Fruit fly (Drosophila melanogaster) whole organism, embryonic: ENCODE measurements around the gene UBL3.

Experiments
- Antp ChIP-seq: fragments of 200-800 bp; sonication (Bioruptor generic); optimal IDR thresholded peaks from 3 replicates; lab custom pipeline; 2016; ENCODE audit warnings: missing biosample characterization, missing genetic modification characterization
- B-H1 ChIP-seq: fragments of 200-800 bp; sonication (Bioruptor generic); IDR thresholded peaks from 3 replicates; pipeline ENCODE4 v1.3.6; 2022; ENCODE audit warnings: missing biosample characterization, missing genetic modification characterization
- CG10267 ChIP-seq: fragments of 200-800 bp; sonication (Bioruptor generic); optimal IDR thresholded peaks from 2 replicates; lab custom pipeline; 2018; ENCODE audit warnings: missing biosample characterization, mild to moderate bottlenecking, missing genetic modification characterization, moderate library complexity
- CG10959 ChIP-seq: fragments of 200-800 bp; sonication (Bioruptor generic); IDR thresholded peaks from 2 replicates; pipeline ENCODE4 v1.3.6; 2022; ENCODE audit warnings: missing biosample characterization, missing genetic modification characterization
- CG11398 ChIP-seq: fragments of 200-800 bp; sonication (Bioruptor generic); optimal IDR thresholded peaks from 2 replicates; lab custom pipeline; 2016; ENCODE audit warnings: missing biosample characterization, missing genetic modification characterization
- CG12155 ChIP-seq: fragments of 200-800 bp; sonication (Bioruptor generic); optimal IDR thresholded peaks from 3 replicates; lab custom pipeline; 2016; ENCODE audit warnings: missing biosample characterization, missing genetic modification characterization
- CG12744 ChIP-seq: fragments of 200-800 bp; sonication (Bioruptor generic); optimal IDR thresholded peaks from 2 replicates; lab custom pipeline; 2016; ENCODE audit warnings: missing biosample characterization, missing genetic modification characterization
- CG15073 ChIP-seq: fragments of 200-800 bp; sonication (Bioruptor generic); optimal IDR thresholded peaks from 2 replicates; lab custom pipeline; 2016; ENCODE audit warnings: missing biosample characterization, missing genetic modification characterization
- CG15601 ChIP-seq: fragments of 200-800 bp; sonication (Bioruptor generic); optimal IDR thresholded peaks from 3 replicates; lab custom pipeline; 2019; ENCODE audit warnings: missing biosample characterization, mild to moderate bottlenecking, missing genetic modification characterization, moderate library complexity
- CG17568 ChIP-seq: fragments of 200-800 bp; sonication (Bioruptor generic); optimal IDR thresholded peaks from 2 replicates; lab custom pipeline; 2018; ENCODE audit warnings: missing biosample characterization, mild to moderate bottlenecking, missing genetic modification characterization, moderate library complexity
- CG2712 ChIP-seq: fragments of 200-800 bp; optimal IDR thresholded peaks from 3 replicates; lab custom pipeline; 2019; ENCODE audit warnings: missing biosample characterization, mild to moderate bottlenecking, missing genetic modification characterization, moderate library complexity
- CG32767 ChIP-seq: fragments of 200-800 bp; sonication (Bioruptor generic); IDR thresholded peaks from 2 replicates; pipeline ENCODE4 v1.3.6; 2022; ENCODE audit warnings: missing biosample characterization, missing genetic modification characterization
- CG4404 ChIP-seq: fragments of 200-800 bp; sonication (Bioruptor generic); IDR thresholded peaks from 2 replicates; pipeline ENCODE4 v1.3.6; 2022; ENCODE audit warnings: missing biosample characterization, missing genetic modification characterization
- CG7745 ChIP-seq: fragments of 200-800 bp; sonication (Bioruptor generic); optimal IDR thresholded peaks from 2 replicates; lab custom pipeline; 2018; ENCODE audit warnings: missing biosample characterization, mild to moderate bottlenecking, missing genetic modification characterization, moderate library complexity
- CG8944 ChIP-seq: fragments of 200-800 bp; sonication (Bioruptor generic); optimal IDR thresholded peaks from 3 replicates; lab custom pipeline; 2016; ENCODE audit warnings: missing biosample characterization, missing genetic modification characterization
- CTCF ChIP-seq: fragments of 200-800 bp; sonication (Bioruptor generic); optimal IDR thresholded peaks from 2 replicates; lab custom pipeline; 2017; ENCODE audit warnings: missing biosample characterization, mild to moderate bottlenecking, missing genetic modification characterization, moderate library complexity
- CkIIα-i1 ChIP-seq: fragments of 200-800 bp; sonication (Bioruptor generic); IDR thresholded peaks from 2 replicates; pipeline ENCODE4 v1.3.6; 2022; ENCODE audit warnings: missing biosample characterization, missing genetic modification characterization
- Dp ChIP-seq: fragments of 200-800 bp; sonication (Bioruptor generic); optimal IDR thresholded peaks from 2 replicates; lab custom pipeline; 2018; ENCODE audit warnings: missing biosample characterization, mild to moderate bottlenecking, missing genetic modification characterization, moderate library complexity
- Ets97D ChIP-seq: fragments of 200-800 bp; sonication (Bioruptor generic); optimal IDR thresholded peaks from 3 replicates; lab custom pipeline; 2016; ENCODE audit warnings: missing biosample characterization, missing genetic modification characterization
- Fer2 ChIP-seq: fragments of 200-800 bp; sonication (Bioruptor generic); optimal IDR thresholded peaks from 2 replicates; lab custom pipeline; 2018; ENCODE audit warnings: missing biosample characterization, mild to moderate bottlenecking, missing genetic modification characterization, moderate library complexity
- HLH3B ChIP-seq: fragments of 200-800 bp; sonication (Bioruptor generic); IDR thresholded peaks from 2 replicates; pipeline ENCODE4 v1.3.6; 2022; ENCODE audit warnings: missing biosample characterization, missing genetic modification characterization
- HmgD ChIP-seq: fragments of 200-800 bp; sonication (Bioruptor generic); optimal IDR thresholded peaks from 3 replicates; lab custom pipeline; 2016; ENCODE audit warnings: missing biosample characterization, missing genetic modification characterization
- Hsf ChIP-seq: fragments of 200-800 bp; sonication (Bioruptor generic); optimal IDR thresholded peaks from 3 replicates; lab custom pipeline; 2016; ENCODE audit warnings: missing biosample characterization, missing genetic modification characterization
- Lhr ChIP-seq: fragments of 200-800 bp; sonication (Bioruptor generic); optimal IDR thresholded peaks from 3 replicates; lab custom pipeline; 2017; ENCODE audit warnings: mild to moderate bottlenecking, missing biosample characterization, missing genetic modification reagents, missing genetic modification characterization
- Neu2 ChIP-seq: fragments of 200-800 bp; sonication (Bioruptor generic); optimal IDR thresholded peaks from 3 replicates; lab custom pipeline; 2016; ENCODE audit warnings: missing biosample characterization, missing genetic modification characterization, borderline replicate concordance
- Trl ChIP-seq, 3 experiments: fragments of >200 bp in 2 of 3; fragments of 200-800 bp in 1 of 3; sonication (Bioruptor generic) in 1 of 3; optimal IDR thresholded peaks; 2 replicates in 1 of 3; 3 replicates in 2 of 3; lab custom pipeline; 2016 to 2017; ENCODE audit warnings: missing biosample characterization in 1 of 3, missing genetic modification characterization in 1 of 3
- aop ChIP-seq: fragments of 200-800 bp; sonication (Bioruptor generic); IDR thresholded peaks from 2 replicates; pipeline ENCODE4 v1.3.6; 2022; ENCODE audit warnings: missing biosample characterization, missing genetic modification characterization
- ara ChIP-seq: fragments of 200-800 bp; sonication (Bioruptor generic); IDR thresholded peaks from 2 replicates; pipeline ENCODE4 v1.3.6; 2022; ENCODE audit warnings: missing biosample characterization, missing genetic modification characterization
- ato ChIP-seq: fragments of 200-800 bp; sonication (Bioruptor generic); IDR thresholded peaks from 2 replicates; pipeline ENCODE4 v1.3.6; 2022; ENCODE audit warnings: missing biosample characterization, missing genetic modification characterization; ENCODE audit not compliant: partially characterized antibody
- bcd ChIP-seq: fragments of 200-800 bp; sonication (Bioruptor generic); optimal IDR thresholded peaks from 2 replicates; lab custom pipeline; 2017; ENCODE audit warnings: missing biosample characterization, mild to moderate bottlenecking, missing genetic modification characterization
- bsh ChIP-seq, 2 experiments: fragments of 200-800 bp; sonication (Bioruptor generic); optimal IDR thresholded peaks; 2 replicates each; lab custom pipeline; 2017 to 2018; ENCODE audit warnings: mild to moderate bottlenecking in 2 of 2, missing biosample characterization in 2 of 2, missing genetic modification characterization in 2 of 2, moderate library complexity in 1 of 2
- chif ChIP-seq, 2 experiments: fragments of 200-800 bp; sonication (Bioruptor generic); optimal IDR thresholded peaks; 3 replicates each; lab custom pipeline; 2016; ENCODE audit warnings: missing biosample characterization in 2 of 2, missing genetic modification characterization in 2 of 2
- disco-r ChIP-seq: fragments of 200-800 bp; sonication (Bioruptor generic); optimal IDR thresholded peaks from 2 replicates; lab custom pipeline; 2016; ENCODE audit warnings: missing biosample characterization, missing genetic modification characterization
- dysf ChIP-seq: fragments of 200-800 bp; sonication (Bioruptor generic); IDR thresholded peaks from 3 replicates; pipeline ENCODE4 v1.3.6; 2022; ENCODE audit warnings: missing biosample characterization, missing genetic modification characterization
- fd3F ChIP-seq: fragments of 200-800 bp; sonication (Bioruptor generic); optimal IDR thresholded peaks from 2 replicates; lab custom pipeline; 2018; ENCODE audit warnings: missing biosample characterization, mild to moderate bottlenecking, missing genetic modification characterization, moderate library complexity
- fu2 ChIP-seq: fragments of 200-800 bp; sonication (Bioruptor generic); optimal IDR thresholded peaks from 2 replicates; lab custom pipeline; 2016; ENCODE audit warnings: missing biosample characterization, missing genetic modification characterization
- hkb ChIP-seq, 2 experiments: fragments of 200-800 bp in 1 of 2; fragments of >200 bp in 1 of 2; sonication (Bioruptor generic) in 1 of 2; IDR thresholded peaks in 1 of 2; optimal IDR thresholded peaks in 1 of 2; 2 replicates each; pipeline versions ENCODE4 v1.3.6 to Lab custom; 2017 to 2022; ENCODE audit warnings: missing biosample characterization in 1 of 2, missing genetic modification characterization in 1 of 2
- lilli ChIP-seq: fragments of 200-800 bp; sonication (Bioruptor generic); optimal IDR thresholded peaks from 3 replicates; lab custom pipeline; 2016; ENCODE audit warnings: missing biosample characterization, missing genetic modification characterization
- luna ChIP-seq: fragments of 200-800 bp; sonication (Bioruptor generic); optimal IDR thresholded peaks from 2 replicates; lab custom pipeline; 2016; ENCODE audit warnings: missing biosample characterization, missing genetic modification characterization
- nerfin-2 ChIP-seq: fragments of 200-800 bp; sonication (Bioruptor generic); IDR thresholded peaks from 2 replicates; pipeline ENCODE4 v1.3.6; 2022; ENCODE audit warnings: missing biosample characterization, missing genetic modification characterization; ENCODE audit not compliant: partially characterized antibody
- pita ChIP-seq: fragments of 200-800 bp; sonication (Bioruptor generic); optimal IDR thresholded peaks from 2 replicates; lab custom pipeline; 2017; ENCODE audit warnings: missing biosample characterization, mild to moderate bottlenecking, missing genetic modification characterization
- pum ChIP-seq: fragments of 200-800 bp; sonication (Bioruptor generic); optimal IDR thresholded peaks from 2 replicates; lab custom pipeline; 2016; ENCODE audit warnings: missing biosample characterization, missing genetic modification characterization
- seq ChIP-seq: fragments of 200-800 bp; sonication (Bioruptor generic); IDR thresholded peaks from 2 replicates; pipeline ENCODE4 v1.3.6; 2022; ENCODE audit warnings: missing biosample characterization, missing genetic modification characterization
- sug ChIP-seq: fragments of 200-800 bp; optimal IDR thresholded peaks from 2 replicates; lab custom pipeline; 2019; ENCODE audit warnings: missing biosample characterization, mild to moderate bottlenecking, missing genetic modification characterization, moderate library complexity
- tio ChIP-seq: fragments of 200-800 bp; sonication (Bioruptor generic); optimal IDR thresholded peaks from 2 replicates; lab custom pipeline; 2017; ENCODE audit warnings: missing biosample characterization, missing genetic modification characterization, inconsistent platforms
- tna ChIP-seq: fragments of 200-800 bp; sonication (Bioruptor generic); IDR thresholded peaks from 2 replicates; pipeline ENCODE4 v1.3.6; 2022; ENCODE audit warnings: missing biosample characterization, missing genetic modification characterization; ENCODE audit not compliant: partially characterized antibody
- tup ChIP-seq: fragments of 200-800 bp; sonication (Bioruptor generic); optimal IDR thresholded peaks from 2 replicates; lab custom pipeline; 2016; ENCODE audit warnings: missing biosample characterization, mild to moderate bottlenecking, missing genetic modification characterization, moderate library complexity
- zfh2 ChIP-seq: fragments of 200-800 bp; sonication (Bioruptor generic); optimal IDR thresholded peaks from 2 replicates; lab custom pipeline; 2016; ENCODE audit warnings: missing biosample characterization, missing genetic modification characterization

The UBL3 gene

dm6 chrX:15870777-15871757 is 18.1 kb upstream of the UBL3 start (continued):
- TF ChIP-seq Antp (no peak), seq (GFP tag; lab: Robert Waterston, UW) (peak; percentile 69; the same call in 1 of the 2 replicates), pita (GFP tag; lab: Kevin White, UChicago) (no peak), CG15601 (no peak), tna (GFP tag; lab: Robert Waterston, UW) (no peak), CTCF (GFP tag; lab: Kevin White, UChicago) (peak; percentile 11), fu2 (GFP tag; lab: Kevin White, UChicago) (no peak), CG8944 (GFP tag; lab: Kevin White, UChicago) (no peak), Trl (optimal IDR thresholded peaks at IDR 0.05; lab: Kevin White, UChicago) (no peak), Trl (GFP tag; optimal IDR thresholded peaks at IDR 0.05; lab: Kevin White, UChicago) (peak; percentile 50), pum (peak; percentile 15), CG10267 (tag; lab: Kevin White, UChicago) (peak; percentile 15), zfh2 (GFP tag; lab: Kevin White, UChicago) (peak; percentile 1), dysf (GFP tag; lab: Robert Waterston, UW) (no peak), B-H1 (GFP tag; lab: Robert Waterston, UW) (peak; percentile 14; the same call in 1 of the 3 replicates), aop (GFP tag; lab: Robert Waterston, UW) (no peak), tup (peak; percentile 19), CG12744 (GFP tag; lab: Kevin White, UChicago) (peak; percentile 60), CG32767 (GFP tag; lab: Robert Waterston, UW) (peak; percentile 16; the same call in 1 of the 2 replicates), Neu2 (GFP tag; lab: Kevin White, UChicago) (no peak), sug (tag; lab: Kevin White, UChicago) (no peak), bsh (GFP tag; optimal IDR thresholded peaks at IDR 0.05; lab: Kevin White, UChicago) (peak in 1 of 2 experiments; percentile 53), CG11398 (GFP tag; lab: Kevin White, UChicago) (peak; percentile 31), Fer2 (peak; percentile 57), ato (no peak), Lhr (no peak), HLH3B (GFP tag; lab: Robert Waterston, UW) (peak; percentile 47; the same call in 1 of the 2 replicates), CG10959 (GFP tag; lab: Robert Waterston, UW) (no peak), disco-r (peak; percentile 27), bcd (GFP tag; lab: Kevin White, UChicago) (no peak), hkb (optimal IDR thresholded peaks at IDR 0.05; lab: Kevin White, UChicago) (no peak), hkb (GFP tag; IDR thresholded peaks at IDR 0.05; lab: Robert Waterston, UW) (peak; percentile 79), CG12155 (peak; percentile 10), luna (GFP tag; lab: Kevin White, UChicago) (peak; percentile 13), CG7745 (no peak), Hsf (GFP tag; lab: Kevin White, UChicago) (no peak), CkIIα-i1 (GFP tag; lab: Robert Waterston, UW) (0 out of 2 replicates have a peak, but pooled peaks have one; percentile 10), CG2712 (no peak), CG4404 (GFP tag; lab: Robert Waterston, UW) (no peak), nerfin-2 (GFP tag; lab: Robert Waterston, UW) (no peak), fd3F (GFP tag; lab: Kevin White, UChicago) (peak; percentile 65), ara (GFP tag; lab: Robert Waterston, UW) (no peak), CG17568 (no peak), HmgD (GFP tag; lab: Kevin White, UChicago) (no peak), lilli (no peak), Ets97D (GFP tag; lab: Kevin White, UChicago) (no peak), tio (GFP tag; lab: Kevin White, UChicago) (no peak), CG15073 (GFP tag; lab: Kevin White, UChicago) (no peak), chif (GFP tag; optimal IDR thresholded peaks at IDR 0.05; lab: Kevin White, UChicago) (peak in 1 of 2 experiments; percentile 3), Dp (GFP tag; lab: Kevin White, UChicago) (no peak)
